Worm (Caenorhabditis elegans): Measurements from ENCODE around the gene arl-8.

DNA sequence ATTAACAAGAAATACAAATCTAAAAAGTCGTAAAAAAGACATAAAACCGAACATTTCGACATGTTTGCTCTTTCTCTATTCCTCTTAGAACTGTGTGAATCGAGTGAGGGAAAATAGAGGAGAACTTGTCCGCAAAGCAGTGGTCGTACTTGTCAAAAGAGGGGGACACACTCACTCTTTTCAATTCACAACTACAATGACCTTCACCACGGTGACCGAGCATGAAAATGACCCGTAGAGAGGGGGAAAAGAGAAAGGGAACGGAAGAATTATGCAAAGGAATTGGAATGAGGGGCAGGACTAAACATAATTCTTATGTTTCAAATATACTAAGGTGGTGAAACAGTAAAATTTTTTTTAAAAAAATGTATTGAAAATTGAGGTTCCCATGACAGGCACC is 35.6 kb downstream of the arl-8 start:
- TF ChIP-seq ref-1 (GFP tag; conservative IDR thresholded peaks at IDR 0.05), result no peak
- no peak for TF ChIP-seq flt-1 (GFP tag; IDR thresholded peaks at IDR 0.05)
- TF ChIP-seq tab-1 (GFP tag; IDR thresholded peaks at IDR 0.05), result no peak
- TF ChIP-seq med-1 (GFP tag; optimal IDR thresholded peaks at IDR 0.05; ENCODE audit: insufficient read depth), result no peak
- no peak for TF ChIP-seq ztf-23 (GFP tag; IDR thresholded peaks at IDR 0.05)
- no peak for TF ChIP-seq klf-2 (GFP tag; conservative IDR thresholded peaks at IDR 0.05)
- TF ChIP-seq cog-1 (tag; optimal IDR thresholded peaks at IDR 0.05), result no peak
- no peak for TF ChIP-seq T22C8.4 (GFP tag; IDR thresholded peaks at IDR 0.05)
- TF ChIP-seq ztf-29 (GFP tag; IDR thresholded peaks at IDR 0.05), result no peak

Measured in whole organism, midembryonic.